Fruit fly (Drosophila melanogaster): Measurements from ENCODE around the gene RpL13.

Gene RpL13

DNA sequence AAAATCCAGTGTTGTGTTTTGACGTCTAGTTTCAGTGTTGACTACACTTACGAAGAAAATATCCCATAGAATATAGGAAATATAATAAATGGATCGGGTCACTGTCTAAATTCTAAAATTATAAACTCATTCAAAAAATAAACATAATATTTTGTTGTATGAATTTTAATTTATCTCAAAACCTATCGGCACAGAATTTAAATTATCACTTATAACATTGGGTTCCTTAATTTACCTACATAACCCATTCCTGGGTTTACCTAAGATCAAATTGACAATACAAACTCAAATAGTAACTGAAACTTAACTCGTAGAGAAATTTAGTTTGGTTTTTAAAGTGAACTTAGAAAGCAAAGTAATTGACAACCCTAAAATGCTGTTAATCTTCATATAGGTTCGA is 29.4 kb downstream of the RpL13 start:
- no peak for TF ChIP-seq CG14711 (tag; optimal IDR thresholded peaks at IDR 0.05)
- peak; percentile 14 for TF ChIP-seq CG11617 (GFP tag; optimal IDR thresholded peaks at IDR 0.05)

DNA sequence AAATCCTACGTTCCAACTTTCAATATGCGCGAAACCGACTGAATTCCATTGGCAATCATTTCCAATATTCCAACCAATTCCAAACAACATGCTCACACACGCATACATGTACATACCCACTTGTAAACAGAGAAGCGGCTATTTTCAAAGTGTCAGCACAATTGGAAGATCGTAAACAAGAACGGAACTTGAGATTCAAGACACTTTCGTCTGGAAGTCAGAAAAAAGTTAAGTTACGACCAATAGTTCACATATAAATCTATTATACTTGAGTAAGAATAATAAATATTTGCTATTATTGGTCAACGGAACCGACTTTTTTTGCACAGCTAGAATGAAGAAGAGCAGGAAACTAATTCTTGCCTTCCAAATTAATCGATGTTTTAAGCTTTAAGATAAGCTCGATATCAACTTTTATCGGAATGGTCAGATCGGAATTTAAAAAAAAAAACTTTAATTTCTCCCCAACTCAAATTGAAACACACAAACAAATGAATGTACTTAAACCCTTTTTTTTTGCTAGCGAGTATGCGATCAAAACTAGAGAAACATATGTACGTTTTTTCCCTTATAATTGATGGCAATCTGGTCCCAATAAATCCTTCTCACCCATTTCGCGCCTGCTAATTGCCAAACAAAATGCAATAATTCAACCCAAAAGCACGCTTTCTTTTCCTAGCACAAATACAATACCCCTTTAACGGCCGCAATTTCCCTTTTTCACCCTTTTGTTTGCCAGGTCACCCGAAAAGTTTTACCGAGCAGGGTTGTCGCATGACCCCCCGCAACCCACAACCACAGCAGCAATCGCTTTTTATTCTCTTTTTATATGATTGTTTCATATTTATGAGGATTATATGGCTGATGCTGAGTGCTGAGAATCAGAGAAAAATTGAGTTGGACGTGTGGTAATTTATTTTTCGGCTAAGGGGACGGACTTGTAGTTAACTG is 35.6 kb downstream of the RpL13 start, which contains the start of the genes CG31875 and SoYb:
CG31875 (minus strand) TSS at position 329 of the 951 bp plus-strand sequence.
SoYb (minus strand) TSS at position 329 of the 951 bp plus-strand sequence.
- peak; percentile 64 for TF ChIP-seq bab1 (GFP tag; optimal IDR thresholded peaks at IDR 0.05)
- peak; percentile 58 for TF ChIP-seq CG14711 (tag; optimal IDR thresholded peaks at IDR 0.05)
- no peak for TF ChIP-seq pad (GFP tag; optimal IDR thresholded peaks at IDR 0.05)
- TF ChIP-seq CG5204 (GFP tag; optimal IDR thresholded peaks at IDR 0.05) = no peak
- no peak for TF ChIP-seq CG12768 (GFP tag; optimal IDR thresholded peaks at IDR 0.05)
- TF ChIP-seq tj (GFP tag; optimal IDR thresholded peaks at IDR 0.05) = peak; percentile 94
- no peak for TF ChIP-seq Crg-1 (GFP tag; optimal IDR thresholded peaks at IDR 0.05)
- no peak for TF ChIP-seq cic (GFP tag; optimal IDR thresholded peaks at IDR 0.05)
- TF ChIP-seq ovo (GFP tag; optimal IDR thresholded peaks at IDR 0.05) = no peak
- TF ChIP-seq cnc (optimal IDR thresholded peaks at IDR 0.05) = no peak
- TF ChIP-seq Mnt (GFP tag; optimal IDR thresholded peaks at IDR 0.05) = no peak
- no peak for TF ChIP-seq CG7101 (tag; optimal IDR thresholded peaks at IDR 0.05)
- no peak for TF ChIP-seq CG33017 (tag; optimal IDR thresholded peaks at IDR 0.05)
- no peak for TF ChIP-seq Clk (GFP tag; optimal IDR thresholded peaks at IDR 0.05)
- no peak for TF ChIP-seq CG11617 (GFP tag; optimal IDR thresholded peaks at IDR 0.05)
- TF ChIP-seq CG1620 (GFP tag; optimal IDR thresholded peaks at IDR 0.05) = no peak
- TF ChIP-seq CG7045 (GFP tag; optimal IDR thresholded peaks at IDR 0.05) = no peak
- peak; percentile 5 for TF ChIP-seq kay (GFP tag; ENCODE audit: borderline replicate concordance)
- no peak for TF ChIP-seq Hr96 (GFP tag; optimal IDR thresholded peaks at IDR 0.05)
- TF ChIP-seq toe (GFP tag; optimal IDR thresholded peaks at IDR 0.05) = no peak

DNA sequence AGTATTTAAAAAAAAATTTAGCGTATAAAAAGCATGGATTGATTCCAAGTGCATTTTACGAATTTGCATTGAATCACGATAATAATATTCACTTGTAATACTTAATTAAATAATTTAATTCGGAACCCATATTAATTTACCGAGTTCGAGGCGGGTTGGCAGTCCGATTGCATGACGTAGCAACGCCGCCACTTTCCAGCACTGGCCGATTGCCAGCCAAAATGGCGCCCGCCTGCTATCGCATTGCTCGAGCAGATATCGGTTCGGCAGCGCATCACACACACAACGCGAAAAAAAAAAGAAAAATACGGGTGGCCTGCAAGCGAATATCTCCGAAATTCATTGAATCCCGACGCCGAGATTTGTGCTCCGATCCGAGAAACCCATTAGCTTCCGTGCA is 36.5 kb downstream of the RpL13 start, which contains the start of gene Ndf:
Ndf (plus strand) TSS at position 240 of the 400 bp plus-strand sequence.
- TF ChIP-seq CG12768 (GFP tag; optimal IDR thresholded peaks at IDR 0.05) (peak; percentile 66), toe (GFP tag; optimal IDR thresholded peaks at IDR 0.05) (peak; percentile 76), cnc (optimal IDR thresholded peaks at IDR 0.05) (peak; percentile 3 to 47), cic (GFP tag; optimal IDR thresholded peaks at IDR 0.05) (no peak), bab1 (GFP tag; optimal IDR thresholded peaks at IDR 0.05) (peak; percentile 61), CG11617 (GFP tag; optimal IDR thresholded peaks at IDR 0.05) (peak; percentile 33), CG5204 (GFP tag; optimal IDR thresholded peaks at IDR 0.05) (peak; percentile 44), CG7101 (tag; optimal IDR thresholded peaks at IDR 0.05) (peak; percentile 77), Mnt (GFP tag; optimal IDR thresholded peaks at IDR 0.05) (peak; percentile 71), CG14711 (tag; optimal IDR thresholded peaks at IDR 0.05) (peak; percentile 44), Hr96 (GFP tag; optimal IDR thresholded peaks at IDR 0.05) (peak; percentile 51), ovo (GFP tag; optimal IDR thresholded peaks at IDR 0.05) (peak; percentile 59), CG33017 (tag; optimal IDR thresholded peaks at IDR 0.05) (peak; percentile 44), Crg-1 (GFP tag; optimal IDR thresholded peaks at IDR 0.05) (peak; percentile 77), CG1620 (GFP tag; optimal IDR thresholded peaks at IDR 0.05) (peak; percentile 77), pad (GFP tag; optimal IDR thresholded peaks at IDR 0.05) (peak; percentile 65), tj (GFP tag; optimal IDR thresholded peaks at IDR 0.05) (peak; percentile 15), Clk (GFP tag; optimal IDR thresholded peaks at IDR 0.05) (peak; percentile 25), CG7045 (GFP tag; optimal IDR thresholded peaks at IDR 0.05) (peak; percentile 45), kay (GFP tag; ENCODE audit: borderline replicate concordance) (no peak)

DNA sequence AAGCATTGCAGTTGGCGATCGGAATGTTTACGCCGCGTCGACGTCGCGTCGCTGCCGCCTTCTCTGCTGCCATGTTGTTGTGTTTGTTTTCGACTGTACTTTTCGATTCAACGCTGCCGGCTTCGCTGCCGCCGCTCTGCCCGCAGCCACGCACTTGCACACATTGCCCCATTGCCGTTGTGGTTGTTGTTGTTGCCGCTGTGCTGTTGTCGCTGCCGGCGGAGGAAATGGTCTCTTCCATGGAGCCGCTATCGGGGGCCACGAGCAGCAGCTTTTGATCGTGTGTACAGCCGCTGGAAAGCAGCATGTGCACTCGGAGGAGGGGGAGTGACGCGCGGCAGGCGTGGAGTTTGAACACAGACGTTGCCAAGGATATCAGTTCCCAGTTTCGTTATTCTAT is 37.5 kb downstream of the RpL13 start:
- TF ChIP-seq Mnt (GFP tag; optimal IDR thresholded peaks at IDR 0.05) (no peak), CG33017 (tag; optimal IDR thresholded peaks at IDR 0.05) (no peak), CG7045 (GFP tag; optimal IDR thresholded peaks at IDR 0.05) (no peak), pad (GFP tag; optimal IDR thresholded peaks at IDR 0.05) (no peak), CG7101 (tag; optimal IDR thresholded peaks at IDR 0.05) (no peak), kay (GFP tag; ENCODE audit: borderline replicate concordance) (no peak), tj (GFP tag; optimal IDR thresholded peaks at IDR 0.05) (no peak)

DNA sequence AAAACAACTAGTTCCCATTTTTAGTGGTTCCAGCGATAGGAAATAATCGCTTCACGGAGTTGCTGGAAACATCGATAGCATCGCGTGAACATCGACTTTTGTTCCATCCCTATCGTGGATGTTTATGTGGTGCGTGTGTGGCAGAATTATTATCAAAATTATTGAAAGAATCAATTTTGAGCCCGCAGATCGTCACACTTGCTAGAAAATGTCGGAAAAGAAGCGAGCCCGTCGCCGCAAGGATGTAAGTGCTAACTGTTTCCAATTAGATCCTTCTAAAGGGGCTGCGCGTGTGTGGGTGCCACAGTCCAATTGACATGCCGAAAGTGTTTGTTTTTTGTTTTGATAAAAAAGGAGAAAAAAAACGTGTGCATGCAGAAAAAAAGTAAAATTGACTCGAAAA is 42.2 kb downstream of the RpL13 start, which contains the start of gene Trp1:
Trp1 (plus strand) TSS at position 89 of the 403 bp plus-strand sequence.
- TF ChIP-seq cnc (optimal IDR thresholded peaks at IDR 0.05) (no peak), CG7101 (tag; optimal IDR thresholded peaks at IDR 0.05) (peak; percentile 6), CG33017 (tag; optimal IDR thresholded peaks at IDR 0.05) (no peak), kay (GFP tag; ENCODE audit: borderline replicate concordance) (peak; percentile 24), ovo (GFP tag; optimal IDR thresholded peaks at IDR 0.05) (no peak), cic (GFP tag; optimal IDR thresholded peaks at IDR 0.05) (no peak), Crg-1 (GFP tag; optimal IDR thresholded peaks at IDR 0.05) (no peak), Hr96 (GFP tag; optimal IDR thresholded peaks at IDR 0.05) (peak; percentile 25), CG7045 (GFP tag; optimal IDR thresholded peaks at IDR 0.05) (no peak), bab1 (GFP tag; optimal IDR thresholded peaks at IDR 0.05) (no peak), CG5204 (GFP tag; optimal IDR thresholded peaks at IDR 0.05) (peak; percentile 18), CG12768 (GFP tag; optimal IDR thresholded peaks at IDR 0.05) (no peak), Mnt (GFP tag; optimal IDR thresholded peaks at IDR 0.05) (peak; percentile 20), Clk (GFP tag; optimal IDR thresholded peaks at IDR 0.05) (no peak), CG1620 (GFP tag; optimal IDR thresholded peaks at IDR 0.05) (no peak), CG14711 (tag; optimal IDR thresholded peaks at IDR 0.05) (no peak), CG11617 (GFP tag; optimal IDR thresholded peaks at IDR 0.05) (no peak), pad (GFP tag; optimal IDR thresholded peaks at IDR 0.05) (no peak), tj (GFP tag; optimal IDR thresholded peaks at IDR 0.05) (no peak), toe (GFP tag; optimal IDR thresholded peaks at IDR 0.05) (peak; percentile 19)

Data from whole organism, adult.